Fruit fly (Drosophila melanogaster) whole organism, prepupa: Measurements from ENCODE around the gene GstD10.

Source experiments
- Blimp-1 ChIP-seq: fragments of 200-800 bp; sonication (Bioruptor generic); optimal IDR thresholded peaks from 3 replicates; lab custom pipeline; 2017; ENCODE audit warnings: missing biosample characterization, missing genetic modification characterization, mild to moderate bottlenecking, moderate library complexity, missing genetic modification reagents
- CG10631 ChIP-seq: fragments of 200-800 bp; sonication (Bioruptor generic); optimal IDR thresholded peaks from 2 replicates; lab custom pipeline; 2016; ENCODE audit warnings: missing biosample characterization, missing genetic modification characterization
- CG10669 ChIP-seq: fragments of 200-800 bp; sonication (Bioruptor generic); optimal IDR thresholded peaks from 3 replicates; lab custom pipeline; 2018; ENCODE audit warnings: missing biosample characterization, mild to moderate bottlenecking, missing genetic modification characterization, moderate library complexity
- CG11294 ChIP-seq: fragments of 200-800 bp; sonication (Bioruptor generic); IDR thresholded peaks from 2 replicates; pipeline ENCODE4 v1.3.6; 2022; ENCODE audit warnings: missing biosample characterization, missing genetic modification characterization
- CG11762 ChIP-seq: fragments of 200-800 bp; sonication (Bioruptor generic); optimal IDR thresholded peaks from 3 replicates; lab custom pipeline; 2016; ENCODE audit warnings: missing biosample characterization, missing genetic modification characterization; ENCODE audit not compliant: insufficient read depth
- CG11902 ChIP-seq: fragments of 200-800 bp; sonication (Bioruptor generic); optimal IDR thresholded peaks from 3 replicates; lab custom pipeline; 2016; ENCODE audit warnings: missing biosample characterization, missing genetic modification characterization
- CG15336 ChIP-seq: fragments of 200-800 bp; sonication (Bioruptor generic); IDR thresholded peaks from 2 replicates; pipeline ENCODE4 v1.3.6; 2022; ENCODE audit warnings: missing biosample characterization, missing genetic modification characterization
- CG1621 ChIP-seq: fragments of 200-800 bp; sonication (Bioruptor generic); optimal IDR thresholded peaks from 3 replicates; lab custom pipeline; 2018; ENCODE audit warnings: missing biosample characterization, mild to moderate bottlenecking, missing genetic modification characterization
- CG3032 ChIP-seq: fragments of 200-800 bp; optimal IDR thresholded peaks from 2 replicates; lab custom pipeline; 2019; ENCODE audit warnings: missing biosample characterization, mild to moderate bottlenecking, missing genetic modification characterization, moderate library complexity
- CG32006 ChIP-seq: fragments of 200-800 bp; sonication (Bioruptor generic); optimal IDR thresholded peaks from 3 replicates; lab custom pipeline; 2017; ENCODE audit warnings: missing biosample characterization, mild to moderate bottlenecking, missing genetic modification characterization
- CG4318 ChIP-seq: fragments of 200-800 bp; sonication (Bioruptor generic); optimal IDR thresholded peaks from 3 replicates; lab custom pipeline; 2017; ENCODE audit warnings: missing biosample characterization, mild to moderate bottlenecking, missing genetic modification characterization
- CG6163 ChIP-seq: fragments of 200-800 bp; sonication (Bioruptor generic); IDR thresholded peaks from 3 replicates; pipeline ENCODE4 v1.3.6; 2022; ENCODE audit warnings: missing biosample characterization, missing genetic modification characterization
- CG6792 ChIP-seq: fragments of 200-800 bp; sonication (Bioruptor generic); optimal IDR thresholded peaks from 3 replicates; lab custom pipeline; 2016; ENCODE audit warnings: missing biosample characterization, missing genetic modification characterization
- CG6808 ChIP-seq: fragments of 200-800 bp; sonication (Bioruptor generic); optimal IDR thresholded peaks from 3 replicates; lab custom pipeline; 2017; ENCODE audit warnings: missing biosample characterization, missing genetic modification characterization, mild to moderate bottlenecking, moderate library complexity, missing genetic modification reagents
- CG7368 ChIP-seq: fragments of 200-800 bp; sonication (Bioruptor generic); optimal IDR thresholded peaks from 3 replicates; lab custom pipeline; 2016; ENCODE audit warnings: missing biosample characterization, missing genetic modification characterization
- CG8119 ChIP-seq: fragments of 200-800 bp; sonication (Bioruptor generic); IDR thresholded peaks from 3 replicates; pipeline ENCODE4 v1.3.6; 2022; ENCODE audit warnings: missing biosample characterization, missing genetic modification characterization
- CG8319 ChIP-seq: fragments of 200-800 bp; sonication (Bioruptor generic); optimal IDR thresholded peaks from 3 replicates; lab custom pipeline; 2016; ENCODE audit warnings: missing biosample characterization, missing genetic modification characterization
- CG8632 ChIP-seq: fragments of 200-800 bp; sonication (Bioruptor generic); optimal IDR thresholded peaks from 3 replicates; lab custom pipeline; 2016; ENCODE audit warnings: missing biosample characterization, missing genetic modification characterization
- CG9139 ChIP-seq: fragments of 200-800 bp; sonication (Bioruptor generic); optimal IDR thresholded peaks from 3 replicates; lab custom pipeline; 2017; ENCODE audit warnings: missing biosample characterization, mild to moderate bottlenecking, missing genetic modification characterization
- Eip75B ChIP-seq: fragments of 200-800 bp; sonication (Bioruptor generic); optimal IDR thresholded peaks from 3 replicates; lab custom pipeline; 2016; ENCODE audit warnings: missing biosample characterization, missing genetic modification characterization
- Eip78C ChIP-seq: fragments of 200-800 bp; sonication (Bioruptor generic); peaks from one replicate; lab custom pipeline; 2016; ENCODE audit warnings: missing biosample characterization, missing genetic modification characterization
- Eip93F ChIP-seq: fragments of 200-800 bp; sonication (Bioruptor generic); optimal IDR thresholded peaks from 2 replicates; lab custom pipeline; 2016; ENCODE audit warnings: missing biosample characterization, mild to moderate bottlenecking, missing genetic modification characterization
- Ets96B ChIP-seq: fragments of 200-800 bp; optimal IDR thresholded peaks from 2 replicates; lab custom pipeline; 2019; ENCODE audit warnings: missing biosample characterization, mild to moderate bottlenecking, missing genetic modification characterization, moderate library complexity
- Gug ChIP-seq: fragments of 200-800 bp; sonication (Bioruptor generic); IDR thresholded peaks from 2 replicates; pipeline ENCODE4 v1.3.6; 2022; ENCODE audit warnings: missing biosample characterization, missing genetic modification characterization
- Hr38 ChIP-seq: sonication (Bioruptor generic); optimal IDR thresholded peaks from 2 replicates; lab custom pipeline; 2016; ENCODE audit warnings: missing biosample characterization, missing genetic modification characterization
- Hr39 ChIP-seq: fragments of 200-800 bp; sonication (Bioruptor generic); optimal IDR thresholded peaks from 2 replicates; lab custom pipeline; 2016; ENCODE audit warnings: missing biosample characterization, missing genetic modification characterization
- Hr4 ChIP-seq: fragments of 200-800 bp; sonication (Bioruptor generic); optimal IDR thresholded peaks from 3 replicates; lab custom pipeline; 2016; ENCODE audit warnings: missing biosample characterization, missing genetic modification characterization
- Lpt ChIP-seq: fragments of 200-800 bp; sonication (Bioruptor generic); optimal IDR thresholded peaks from 3 replicates; lab custom pipeline; 2016; ENCODE audit warnings: missing biosample characterization, missing genetic modification characterization
- OdsH ChIP-seq: fragments of 200-800 bp; sonication (Bioruptor generic); optimal IDR thresholded peaks from 3 replicates; lab custom pipeline; 2016; ENCODE audit warnings: missing biosample characterization, missing genetic modification characterization
- Smox ChIP-seq: fragments of 200-800 bp; sonication (Bioruptor generic); optimal IDR thresholded peaks from 3 replicates; lab custom pipeline; 2016; ENCODE audit warnings: missing biosample characterization, missing genetic modification characterization
- Sox102F ChIP-seq: fragments of 200-800 bp; sonication (Bioruptor generic); optimal IDR thresholded peaks from 2 replicates; lab custom pipeline; 2016; ENCODE audit warnings: missing biosample characterization, mild to moderate bottlenecking, missing genetic modification characterization
- Sox14 ChIP-seq: fragments of 200-800 bp; sonication (Bioruptor generic); optimal IDR thresholded peaks from 3 replicates; lab custom pipeline; 2016; ENCODE audit warnings: missing biosample characterization, missing genetic modification characterization
- Sox15 ChIP-seq: fragments of 200-800 bp; sonication (Bioruptor generic); optimal IDR thresholded peaks from 3 replicates; lab custom pipeline; 2016; ENCODE audit warnings: missing biosample characterization, missing genetic modification characterization
- achi ChIP-seq: fragments of 200-800 bp; sonication (Bioruptor generic); optimal IDR thresholded peaks from 3 replicates; lab custom pipeline; 2016; ENCODE audit warnings: missing biosample characterization, missing genetic modification characterization
- dsx ChIP-seq: fragments of 200-800 bp; optimal IDR thresholded peaks from 3 replicates; lab custom pipeline; 2019; ENCODE audit warnings: missing biosample characterization, mild to moderate bottlenecking, missing genetic modification characterization, moderate library complexity; ENCODE audit not compliant: poor library complexity, severe bottlenecking
- eg ChIP-seq: fragments of 200-800 bp; sonication (Bioruptor generic); IDR thresholded peaks from 3 replicates; pipeline ENCODE4 v1.3.6; 2022; ENCODE audit warnings: missing biosample characterization, missing genetic modification characterization
- fd59A ChIP-seq: fragments of 200-800 bp; sonication (Bioruptor generic); optimal IDR thresholded peaks from 2 replicates; lab custom pipeline; 2017; ENCODE audit warnings: missing biosample characterization, mild to moderate bottlenecking, missing genetic modification characterization, missing genetic modification reagents
- fd85E ChIP-seq: fragments of 200-800 bp; sonication (Bioruptor generic); optimal IDR thresholded peaks from 3 replicates; lab custom pipeline; 2016; ENCODE audit warnings: missing biosample characterization, missing genetic modification characterization
- lz ChIP-seq: fragments of 200-800 bp; sonication (Bioruptor generic); optimal IDR thresholded peaks from 3 replicates; lab custom pipeline; 2016; ENCODE audit warnings: missing biosample characterization, missing genetic modification characterization
- pdm3 ChIP-seq: fragments of 200-800 bp; sonication (Bioruptor generic); optimal IDR thresholded peaks from 3 replicates; lab custom pipeline; 2016; ENCODE audit warnings: missing biosample characterization, missing genetic modification characterization
- spab ChIP-seq: fragments of 200-800 bp; sonication (Bioruptor generic); optimal IDR thresholded peaks from 2 replicates; lab custom pipeline; 2017; ENCODE audit warnings: missing biosample characterization, mild to moderate bottlenecking, missing genetic modification characterization, missing genetic modification reagents
- ss ChIP-seq, 2 experiments: fragments of 200-800 bp; sonication (Bioruptor generic); optimal IDR thresholded peaks; 2 replicates in 1 of 2; 3 replicates in 1 of 2; lab custom pipeline; 2017 to 2018; ENCODE audit warnings: mild to moderate bottlenecking in 2 of 2, missing biosample characterization in 2 of 2, missing genetic modification characterization in 2 of 2, moderate library complexity in 1 of 2
- topi ChIP-seq: fragments of 200-800 bp; sonication (Bioruptor generic); optimal IDR thresholded peaks from 3 replicates; lab custom pipeline; 2016; ENCODE audit warnings: missing biosample characterization, missing genetic modification characterization
- vri ChIP-seq: fragments of 200-800 bp; sonication (Bioruptor generic); optimal IDR thresholded peaks from 3 replicates; lab custom pipeline; 2016; ENCODE audit warnings: missing biosample characterization, mild to moderate bottlenecking, missing genetic modification characterization

GstD10 gene

DNA sequence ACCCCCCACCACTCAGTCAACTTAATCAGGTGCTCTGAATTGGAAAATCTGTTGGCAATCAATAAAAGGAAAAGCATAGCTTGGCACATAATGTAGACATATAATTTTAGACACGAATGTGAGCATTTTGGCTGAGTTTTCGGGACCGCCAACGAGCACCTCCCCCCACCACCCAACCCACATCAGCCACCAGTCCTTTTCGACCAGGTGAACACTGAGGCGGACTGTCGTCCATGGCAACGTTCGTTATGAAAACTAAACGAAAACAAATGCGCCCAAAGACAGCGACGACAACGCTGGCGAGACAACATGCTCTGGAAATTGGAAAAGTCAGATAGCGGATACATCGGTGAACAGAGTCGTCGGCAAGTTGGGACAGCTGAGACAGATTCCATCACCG lies 17.5 kb upstream of the GstD10 start, which contains the start of gene GstD11:
Gene GstD11 (plus strand): TSS at position 301 of the 400 bp plus-strand sequence.
- no peak for TF ChIP-seq CG9139
- TF ChIP-seq Gug, result no peak
- TF ChIP-seq CG11294 (GFP tag; lab: Robert Waterston, UW), result no peak
- no peak for TF ChIP-seq Smox
- no peak for TF ChIP-seq CG11902 (GFP tag; lab: Kevin White, UChicago)
- TF ChIP-seq CG8632 (GFP tag; lab: Kevin White, UChicago), result no peak
- no peak for TF ChIP-seq CG7368 (GFP tag; lab: Kevin White, UChicago)
- no peak for TF ChIP-seq Sox15 (GFP tag; lab: Kevin White, UChicago)

DNA sequence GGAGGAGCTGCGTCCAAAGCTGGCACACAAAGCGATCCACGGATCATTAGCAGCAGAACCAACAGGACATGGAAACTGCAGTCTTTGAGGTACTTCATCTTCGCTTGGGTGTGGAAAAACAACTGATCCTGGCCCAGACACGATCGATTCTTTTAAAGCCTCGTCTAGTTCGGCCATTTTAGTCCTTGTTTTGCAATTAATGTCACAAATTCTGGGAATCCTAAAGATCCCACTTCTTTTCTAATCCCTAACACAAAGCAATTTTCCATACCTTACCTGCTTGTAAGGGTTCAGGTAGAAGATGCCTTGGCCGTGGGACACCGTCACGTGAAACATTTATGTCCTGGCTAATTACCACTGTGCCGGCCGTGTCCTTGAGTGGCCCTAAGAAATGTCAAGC lies 17.0 kb upstream of the GstD10 start, which contains the start of gene CG10035:
Gene CG10035 (minus strand): TSS at position 129 of the 400 bp plus-strand sequence.
- TF ChIP-seq Blimp-1 (GFP tag; lab: Kevin White, UChicago) (no peak), CG10669 (GFP tag; lab: Kevin White, UChicago) (no peak), Ets96B (tag; lab: Kevin White, UChicago) (no peak), fd59A (GFP tag; lab: Kevin White, UChicago) (no peak), CG8632 (GFP tag; lab: Kevin White, UChicago) (no peak), Eip78C (GFP tag; lab: Kevin White, UChicago) (no peak), topi (GFP tag; lab: Kevin White, UChicago) (no peak), CG9139 (no peak), CG6808 (GFP tag; lab: Kevin White, UChicago) (no peak), Hr39 (no peak), Lpt (GFP tag; lab: Kevin White, UChicago) (no peak), CG15336 (GFP tag; lab: Robert Waterston, UW) (no peak), CG10631 (GFP tag; lab: Kevin White, UChicago) (no peak), OdsH (no peak), CG3032 (tag; lab: Kevin White, UChicago) (no peak), CG8119 (GFP tag; lab: Robert Waterston, UW) (no peak), Sox15 (GFP tag; lab: Kevin White, UChicago) (no peak), eg (GFP tag; lab: Robert Waterston, UW) (no peak), Smox (no peak), CG8319 (GFP tag; lab: Kevin White, UChicago) (no peak)

DNA sequence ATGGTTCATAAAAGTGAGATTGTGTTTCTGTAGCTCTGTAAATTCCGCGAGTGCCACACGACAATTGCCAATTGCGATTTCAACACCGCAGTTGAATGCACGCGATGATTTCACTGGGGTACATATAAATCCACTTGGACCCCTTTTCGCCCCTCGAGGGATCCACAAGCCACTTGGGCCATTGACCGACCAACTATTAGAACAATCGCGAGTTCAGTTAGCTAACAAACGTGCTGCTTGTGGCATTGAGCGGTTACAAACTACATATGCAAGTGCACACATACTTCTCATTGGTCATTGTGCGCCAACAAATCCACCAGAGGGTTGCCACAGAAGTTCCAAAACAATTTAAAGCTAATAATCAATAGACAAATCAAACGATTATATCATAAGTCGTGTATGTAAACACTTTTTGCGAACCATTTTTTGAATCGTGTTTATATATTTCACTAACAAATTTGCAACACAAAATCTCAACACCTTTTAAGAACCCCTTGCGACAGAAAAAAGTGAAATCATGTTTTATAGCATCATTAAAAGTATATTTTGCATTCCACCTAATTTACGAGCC lies 15.7 kb upstream of the GstD10 start:
- TF ChIP-seq pdm3 (GFP tag; lab: Kevin White, UChicago) (peak; percentile 34), Eip75B (no peak), CG10631 (GFP tag; lab: Kevin White, UChicago) (no peak), topi (GFP tag; lab: Kevin White, UChicago) (no peak), CG6163 (GFP tag; lab: Robert Waterston, UW) (peak; percentile 77), CG32006 (peak; percentile 78), fd85E (no peak), CG11294 (GFP tag; lab: Robert Waterston, UW) (peak; percentile 31; the same call in 1 of the 2 replicates), Ets96B (tag; lab: Kevin White, UChicago) (no peak), Hr39 (no peak), Hr38 (GFP tag; lab: Kevin White, UChicago) (no peak), dsx (GFP tag; lab: Kevin White, UChicago) (no peak), CG4318 (GFP tag; lab: Kevin White, UChicago) (peak; percentile 54), Sox14 (GFP tag; lab: Kevin White, UChicago) (peak; percentile 0), CG6792 (GFP tag; lab: Kevin White, UChicago) (no peak), vri (no peak), CG11762 (GFP tag; lab: Kevin White, UChicago) (no peak), CG7368 (GFP tag; lab: Kevin White, UChicago) (no peak), CG6808 (GFP tag; lab: Kevin White, UChicago) (no peak), CG1621 (tag; lab: Kevin White, UChicago) (no peak), Eip93F (GFP tag; lab: Kevin White, UChicago) (no peak), CG8632 (GFP tag; lab: Kevin White, UChicago) (no peak), Blimp-1 (GFP tag; lab: Kevin White, UChicago) (no peak), CG9139 (no peak), Lpt (GFP tag; lab: Kevin White, UChicago) (peak; percentile 45), ss (GFP tag; optimal IDR thresholded peaks at IDR 0.05; lab: Kevin White, UChicago) (no peak), Hr4 (GFP tag; lab: Kevin White, UChicago) (peak; percentile 54), lz (no peak), CG10669 (GFP tag; lab: Kevin White, UChicago) (no peak), CG8319 (GFP tag; lab: Kevin White, UChicago) (no peak), spab (no peak), OdsH (no peak), Sox102F (GFP tag; lab: Kevin White, UChicago) (no peak), achi (GFP tag; lab: Kevin White, UChicago) (peak; percentile 27), Smox (no peak), eg (GFP tag; lab: Robert Waterston, UW) (peak; percentile 54), CG15336 (GFP tag; lab: Robert Waterston, UW) (peak; percentile 74)
